Worm (Caenorhabditis elegans) whole organism, L4 larva: ENCODE data around the gene dkc-1.

ENCODE experiments used
- aha-1 ChIP-seq: fragments of 150-350 bp; peaks from one replicate; lab custom pipeline; 2014; ENCODE audit warnings: missing biosample characterization, missing genetic modification characterization
- aly-2 ChIP-seq: sonication (generic microtip); optimal IDR thresholded peaks from 2 replicates; lab custom pipeline; 2018; ENCODE audit warnings: missing biosample characterization, missing genetic modification characterization
- ceh-32 ChIP-seq: sonication (generic microtip); optimal IDR thresholded peaks from 2 replicates; lab custom pipeline; 2016; ENCODE audit warnings: mild to moderate bottlenecking, missing genetic modification characterization, missing compliant biosample characterization; ENCODE audit not compliant: poor library complexity
- egl-27 ChIP-seq: sonication (generic microtip); optimal IDR thresholded peaks from 3 replicates; lab custom pipeline; 2017; ENCODE audit warnings: missing biosample characterization, missing genetic modification reagents, missing genetic modification characterization
- fkh-10 ChIP-seq: fragments of 150-350 bp; optimal IDR thresholded peaks from 2 replicates; lab custom pipeline; 2014; ENCODE audit warnings: missing biosample characterization, missing genetic modification reagents, missing genetic modification characterization
- hlh-30 ChIP-seq: sonication (generic microtip); optimal IDR thresholded peaks from 2 replicates; lab custom pipeline; 2017; ENCODE audit warnings: antibody characterized with exemption, mild to moderate bottlenecking, missing genetic modification characterization, missing compliant biosample characterization; ENCODE audit not compliant: insufficient read depth
- nhr-77 ChIP-seq: fragments of 150-350 bp; optimal IDR thresholded peaks from 2 replicates; lab custom pipeline; 2014; ENCODE audit warnings: missing biosample characterization, missing genetic modification characterization
- zag-1 ChIP-seq: fragments of 150-350 bp; optimal IDR thresholded peaks from 2 replicates; lab custom pipeline; 2014; ENCODE audit warnings: missing biosample characterization, missing genetic modification characterization

DNA sequence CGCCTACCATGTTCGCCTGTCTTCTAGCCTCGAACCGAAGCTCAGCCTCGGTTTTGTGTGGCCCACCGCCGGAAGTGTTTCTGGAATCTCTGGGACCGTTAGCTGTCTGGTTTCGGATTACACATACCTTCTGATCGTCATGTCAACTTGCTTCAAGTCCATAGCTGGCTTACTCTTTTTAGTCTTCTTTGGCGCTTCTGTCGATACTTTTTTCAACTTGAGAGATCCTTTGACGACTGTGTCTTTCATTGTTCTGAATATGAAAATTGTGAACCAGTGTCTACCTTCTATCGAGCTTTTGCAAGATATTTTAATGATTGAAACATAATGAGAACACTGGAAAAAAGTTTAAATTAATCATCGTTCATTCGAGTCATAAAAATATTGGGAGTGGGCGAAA is 7.7 kb upstream of the dkc-1 start, which contains the start of gene K01G5.8:
- TF ChIP-seq aha-1 (no peak), nhr-77 (no peak), fkh-10 (GFP tag; lab: Kevin White, UChicago) (no peak), ceh-32 (tag; lab: Kevin White, UChicago) (no peak), aly-2 (tag; lab: Kevin White, UChicago) (no peak), egl-27 (tag; lab: Kevin White, UChicago) (no peak), hlh-30 (tag; lab: Kevin White, UChicago) (no peak), zag-1 (tag; lab: Kevin White, UChicago) (no peak)
